Fruit fly (Drosophila melanogaster) whole organism, embryonic: ENCODE measurements around the gene SelT.
A peak's percentile ranks its signal among the peaks of the same experiment; 100 is the strongest.

ENCODE experiments used
- CG10147 ChIP-seq: fragments of 200-800 bp; sonication (Bioruptor generic); optimal IDR thresholded peaks from 2 replicates; lab custom pipeline; 2019; ENCODE audit warnings: missing biosample characterization, mild to moderate bottlenecking, missing genetic modification characterization, moderate library complexity
- CG10654 ChIP-seq: fragments of 200-800 bp; sonication (Bioruptor generic); optimal IDR thresholded peaks from 2 replicates; lab custom pipeline; 2016; ENCODE audit warnings: missing biosample characterization, missing genetic modification characterization
- CG12071 ChIP-seq: fragments of 200-800 bp; sonication (Bioruptor generic); optimal IDR thresholded peaks from 3 replicates; lab custom pipeline; 2018; ENCODE audit warnings: missing biosample characterization, mild to moderate bottlenecking, missing genetic modification characterization
- CG12104 ChIP-seq: fragments of 200-800 bp; sonication (Bioruptor generic); optimal IDR thresholded peaks from 3 replicates; lab custom pipeline; 2016; ENCODE audit warnings: missing biosample characterization, missing genetic modification characterization
- CG1233 ChIP-seq: fragments of 200-800 bp; sonication (Bioruptor generic); optimal IDR thresholded peaks from 4 replicates; lab custom pipeline; 2018; ENCODE audit warnings: missing biosample characterization, mild to moderate bottlenecking, missing genetic modification characterization
- CG14050 ChIP-seq: fragments of 200-800 bp; sonication (Bioruptor generic); IDR thresholded peaks from 3 replicates; pipeline ENCODE4 v1.3.6; 2022; ENCODE audit warnings: missing biosample characterization, missing genetic modification characterization
- CG1529 ChIP-seq: fragments of 200-800 bp; sonication (Bioruptor generic); optimal IDR thresholded peaks from 3 replicates; lab custom pipeline; 2018; ENCODE audit warnings: missing biosample characterization, missing genetic modification characterization
- CG1647 ChIP-seq: fragments of 200-800 bp; sonication (Bioruptor generic); optimal IDR thresholded peaks from 3 replicates; lab custom pipeline; 2016; ENCODE audit warnings: missing biosample characterization, missing genetic modification characterization
- CG17359 ChIP-seq: fragments of 200-800 bp; sonication (Bioruptor generic); optimal IDR thresholded peaks from 3 replicates; lab custom pipeline; 2018; ENCODE audit warnings: missing biosample characterization, mild to moderate bottlenecking, missing genetic modification characterization, moderate library complexity
- CG17361 ChIP-seq: fragments of 200-800 bp; sonication (Bioruptor generic); IDR thresholded peaks from 3 replicates; pipeline ENCODE4 v1.3.6; 2022; ENCODE audit warnings: missing biosample characterization, missing genetic modification characterization
- CG31388 ChIP-seq: fragments of 200-800 bp; sonication (Bioruptor generic); optimal IDR thresholded peaks from 2 replicates; lab custom pipeline; 2016; ENCODE audit warnings: missing biosample characterization, missing genetic modification characterization
- CG3281 ChIP-seq: fragments of 200-800 bp; sonication (Bioruptor generic); optimal IDR thresholded peaks from 3 replicates; lab custom pipeline; 2017; ENCODE audit warnings: missing biosample characterization, mild to moderate bottlenecking, missing genetic modification characterization
- CG3726 ChIP-seq: fragments of 200-800 bp; sonication (Bioruptor generic); IDR thresholded peaks from 3 replicates; pipeline ENCODE4, ENCODE4 v1.3.6; 2022; ENCODE audit warnings: missing biosample characterization, missing genetic modification characterization
- CG4820 ChIP-seq: fragments of 200-800 bp; sonication (Bioruptor generic); optimal IDR thresholded peaks from 3 replicates; lab custom pipeline; 2016; ENCODE audit warnings: missing biosample characterization, missing genetic modification characterization
- CG6813 ChIP-seq: fragments of 200-800 bp; sonication (Bioruptor generic); optimal IDR thresholded peaks from 2 replicates; lab custom pipeline; 2017; ENCODE audit warnings: missing biosample characterization, missing genetic modification characterization, mild to moderate bottlenecking, moderate library complexity, missing genetic modification reagents
- CG7271 ChIP-seq: fragments of 200-800 bp; sonication (Bioruptor generic); optimal IDR thresholded peaks from 2 replicates; lab custom pipeline; 2018; ENCODE audit warnings: missing biosample characterization, mild to moderate bottlenecking, missing genetic modification characterization, moderate library complexity
- CG7839 ChIP-seq: fragments of 200-800 bp; sonication (Bioruptor generic); optimal IDR thresholded peaks from 3 replicates; lab custom pipeline; 2018; ENCODE audit warnings: missing biosample characterization, mild to moderate bottlenecking, missing genetic modification characterization, moderate library complexity
- CG9437 ChIP-seq: fragments of 200-800 bp; sonication (Bioruptor generic); optimal IDR thresholded peaks from 2 replicates; lab custom pipeline; 2018; ENCODE audit warnings: missing biosample characterization, mild to moderate bottlenecking, missing genetic modification characterization
- Kr ChIP-seq: fragments of 200-800 bp; sonication (Bioruptor generic); optimal IDR thresholded peaks from 2 replicates; lab custom pipeline; 2017; ENCODE audit warnings: missing biosample characterization, mild to moderate bottlenecking, missing genetic modification characterization
- MESR4 ChIP-seq: fragments of 200-800 bp; sonication (Bioruptor generic); optimal IDR thresholded peaks from 2 replicates; lab custom pipeline; 2018; ENCODE audit warnings: missing biosample characterization, mild to moderate bottlenecking, missing genetic modification characterization, moderate library complexity
- Mrtf ChIP-seq: fragments of 200-800 bp; sonication (Bioruptor generic); IDR thresholded peaks from 3 replicates; pipeline ENCODE4 v1.3.6; 2022; ENCODE audit warnings: missing biosample characterization, missing genetic modification characterization
- NC2α ChIP-seq: fragments of 200-800 bp; sonication (Bioruptor generic); optimal IDR thresholded peaks from 2 replicates; lab custom pipeline; 2016; ENCODE audit warnings: missing biosample characterization, missing genetic modification characterization
- NK7.1 ChIP-seq: fragments of 200-800 bp; sonication (Bioruptor generic); optimal IDR thresholded peaks from 3 replicates; lab custom pipeline; 2016; ENCODE audit warnings: missing biosample characterization, missing genetic modification characterization
- Nf-YA ChIP-seq: fragments of 200-800 bp; sonication (Bioruptor generic); IDR thresholded peaks from 2 replicates; pipeline ENCODE4 v1.3.6; 2022; ENCODE audit warnings: missing biosample characterization, missing genetic modification characterization
- Rfx ChIP-seq: fragments of 200-800 bp; sonication (Bioruptor generic); IDR thresholded peaks from 2 replicates; pipeline ENCODE4 v1.3.6; 2022; ENCODE audit warnings: missing biosample characterization, missing genetic modification characterization
- Side ChIP-seq: fragments of 200-800 bp; sonication (Bioruptor generic); optimal IDR thresholded peaks from 2 replicates; lab custom pipeline; 2016; ENCODE audit warnings: missing biosample characterization, missing genetic modification characterization
- Ssrp ChIP-seq: fragments of 200-800 bp; sonication (Bioruptor generic); optimal IDR thresholded peaks from 2 replicates; lab custom pipeline; 2018; ENCODE audit warnings: missing biosample characterization, mild to moderate bottlenecking, missing genetic modification characterization, moderate library complexity
- Usf ChIP-seq: fragments of 200-800 bp; sonication (Bioruptor generic); optimal IDR thresholded peaks from 2 replicates; lab custom pipeline; 2017; ENCODE audit warnings: missing genotype, missing biosample characterization, missing genetic modification characterization
- bcd ChIP-seq: fragments of 200-800 bp; sonication (Bioruptor generic); optimal IDR thresholded peaks from 2 replicates; lab custom pipeline; 2017; ENCODE audit warnings: missing biosample characterization, mild to moderate bottlenecking, missing genetic modification characterization
- cad ChIP-seq: fragments of >200 bp; optimal IDR thresholded peaks from 2 replicates; lab custom pipeline; 2017; ENCODE audit warnings: missing biosample characterization, missing genetic modification characterization
- cas ChIP-seq: fragments of 200-800 bp; sonication (Bioruptor generic); IDR thresholded peaks from 2 replicates; pipeline ENCODE4 v1.3.6; 2022; ENCODE audit warnings: missing biosample characterization, missing genetic modification characterization
- crc ChIP-seq: fragments of 200-800 bp; sonication (Bioruptor generic); optimal IDR thresholded peaks from 2 replicates; lab custom pipeline; 2016; ENCODE audit warnings: missing biosample characterization, missing genetic modification characterization
- emc ChIP-seq: fragments of 200-800 bp; sonication (Bioruptor generic); optimal IDR thresholded peaks from 2 replicates; lab custom pipeline; 2016; ENCODE audit warnings: missing biosample characterization, missing genetic modification characterization
- fd102C ChIP-seq: fragments of 200-800 bp; sonication (Bioruptor generic); optimal IDR thresholded peaks from 2 replicates; lab custom pipeline; 2018; ENCODE audit warnings: missing biosample characterization, mild to moderate bottlenecking, missing genetic modification characterization, moderate library complexity
- fu2 ChIP-seq: fragments of 200-800 bp; sonication (Bioruptor generic); optimal IDR thresholded peaks from 2 replicates; lab custom pipeline; 2016; ENCODE audit warnings: missing biosample characterization, missing genetic modification characterization
- gt ChIP-seq: fragments of 200-800 bp; sonication (Bioruptor generic); IDR thresholded peaks from 2 replicates; pipeline ENCODE4 v1.3.6; 2022; ENCODE audit warnings: missing biosample characterization, missing genetic modification characterization
- insv ChIP-seq, 2 experiments: fragments of 200-800 bp; sonication (Bioruptor generic); optimal IDR thresholded peaks; 3 replicates each; lab custom pipeline; 2016 to 2018; ENCODE audit warnings: missing biosample characterization in 2 of 2, missing genetic modification characterization in 2 of 2
- kay ChIP-seq: fragments of 200-800 bp; sonication (Bioruptor generic); optimal IDR thresholded peaks from 2 replicates; lab custom pipeline; 2016; ENCODE audit warnings: missing biosample characterization, missing genetic modification characterization
- lmd ChIP-seq: fragments of 200-800 bp; sonication (Bioruptor generic); IDR thresholded peaks from 2 replicates; pipeline ENCODE4 v1.3.6; 2022; ENCODE audit warnings: missing biosample characterization, missing genetic modification characterization
- lola ChIP-seq, 3 experiments: fragments of >200 bp in 2 of 3; fragments of 200-800 bp in 1 of 3; sonication (Bioruptor generic) in 1 of 3; optimal IDR thresholded peaks; 2 replicates each; lab custom pipeline; 2017 to 2019; ENCODE audit warnings: missing biosample characterization in 3 of 3, missing genetic modification characterization in 3 of 3, mild to moderate bottlenecking in 1 of 3, moderate library complexity in 1 of 3
- nerfin-2 ChIP-seq: fragments of 200-800 bp; sonication (Bioruptor generic); IDR thresholded peaks from 2 replicates; pipeline ENCODE4 v1.3.6; 2022; ENCODE audit warnings: missing biosample characterization, missing genetic modification characterization; ENCODE audit not compliant: partially characterized antibody
- peb ChIP-seq: fragments of 200-800 bp; sonication (Bioruptor generic); IDR thresholded peaks from 2 replicates; pipeline ENCODE4 v1.3.6; 2022; ENCODE audit warnings: missing biosample characterization, missing genetic modification characterization
- pros ChIP-seq: fragments of 200-800 bp; sonication (Bioruptor generic); optimal IDR thresholded peaks from 3 replicates; lab custom pipeline; 2019; ENCODE audit warnings: missing biosample characterization, mild to moderate bottlenecking, missing genetic modification characterization, moderate library complexity
- run ChIP-seq: fragments of 200-800 bp; sonication (Bioruptor generic); optimal IDR thresholded peaks from 3 replicates; lab custom pipeline; 2018; ENCODE audit warnings: missing biosample characterization, mild to moderate bottlenecking, missing genetic modification characterization
- sc ChIP-seq, 3 experiments: fragments of >200 bp in 2 of 3; fragments of 200-800 bp in 1 of 3; sonication (Bioruptor generic) in 1 of 3; optimal IDR thresholded peaks; 2 replicates in 2 of 3; 3 replicates in 1 of 3; lab custom pipeline; 2017; ENCODE audit warnings: mild to moderate bottlenecking in 1 of 3, missing biosample characterization in 1 of 3, missing genetic modification characterization in 1 of 3, missing genetic modification reagents in 1 of 3
- sqz ChIP-seq: fragments of 200-800 bp; sonication (Bioruptor generic); optimal IDR thresholded peaks from 3 replicates; lab custom pipeline; 2018; ENCODE audit warnings: missing biosample characterization, mild to moderate bottlenecking, missing genetic modification characterization
- stc ChIP-seq: fragments of 200-800 bp; sonication (Bioruptor generic); IDR thresholded peaks from 2 replicates; pipeline ENCODE4 v1.3.6; 2022; ENCODE audit warnings: missing biosample characterization, missing genetic modification characterization
- tap ChIP-seq: fragments of 200-800 bp; optimal IDR thresholded peaks from 3 replicates; lab custom pipeline; 2019; ENCODE audit warnings: missing biosample characterization, mild to moderate bottlenecking, missing genetic modification characterization, moderate library complexity
- tin ChIP-seq: fragments of 200-800 bp; sonication (Bioruptor generic); optimal IDR thresholded peaks from 3 replicates; lab custom pipeline; 2016; ENCODE audit warnings: missing biosample characterization, missing genetic modification characterization
- unpg ChIP-seq: fragments of 200-800 bp; sonication (Bioruptor generic); optimal IDR thresholded peaks from 3 replicates; lab custom pipeline; 2018; ENCODE audit warnings: missing biosample characterization, mild to moderate bottlenecking, missing genetic modification characterization, moderate library complexity
- vfl ChIP-seq: fragments of 200-800 bp; sonication (Bioruptor generic); optimal IDR thresholded peaks from 2 replicates; lab custom pipeline; 2016; ENCODE audit warnings: missing biosample characterization, missing genetic modification characterization

The SelT gene

dm6 chr2L:5043043-5043442 lies 32.3 kb downstream of the SelT start, which contains the start of the genes CG33995, CG44000 and CG44001 (continued):
- TF ChIP-seq CG1233 (GFP tag; lab: Kevin White, UChicago): no peak
- peak; percentile 19 for TF ChIP-seq kay
- TF ChIP-seq CG7839 (tag; lab: Kevin White, UChicago): peak; percentile 39
- peak; percentile 16 for TF ChIP-seq CG1647 (GFP tag; lab: Kevin White, UChicago)
- TF ChIP-seq cad: no peak
- no peak for TF ChIP-seq CG12104
- peak; percentile 8 for TF ChIP-seq NC2α
- no peak for TF ChIP-seq stc (GFP tag; lab: Robert Waterston, UW)
- no peak for TF ChIP-seq lola (GFP tag; optimal IDR thresholded peaks at IDR 0.05; lab: Kevin White, UChicago)
- no peak for TF ChIP-seq CG3726 (GFP tag; lab: Robert Waterston, UW)
- TF ChIP-seq CG14050: no peak
- TF ChIP-seq CG17361 (GFP tag; lab: Robert Waterston, UW): 0 out of 3 replicates have a peak, but pooled peaks have one; percentile 16
- TF ChIP-seq CG10147 (GFP tag; lab: Kevin White, UChicago): no peak
- TF ChIP-seq Kr (GFP tag; lab: Kevin White, UChicago): no peak
- TF ChIP-seq CG1529 (GFP tag; lab: Kevin White, UChicago): no peak
- peak; percentile 43 for TF ChIP-seq fu2 (GFP tag; lab: Kevin White, UChicago)
- no peak for TF ChIP-seq run (tag; lab: Kevin White, UChicago)
- TF ChIP-seq Rfx (GFP tag; lab: Robert Waterston, UW): peak; percentile 72
- TF ChIP-seq Mrtf: no peak
- peak; percentile 46 for TF ChIP-seq unpg (GFP tag; lab: Kevin White, UChicago)
- 0 out of 2 replicates have a peak, but pooled peaks have one; percentile 27 for TF ChIP-seq cas (GFP tag; lab: Robert Waterston, UW)
- no peak for TF ChIP-seq Nf-YA (GFP tag; lab: Robert Waterston, UW)
- no peak for TF ChIP-seq Ssrp (tag; lab: Kevin White, UChicago)
- peak; percentile 27; the same call in 1 of the 2 replicates for TF ChIP-seq lmd
- TF ChIP-seq CG4820 (GFP tag; lab: Kevin White, UChicago): peak; percentile 16
- peak; percentile 24 for TF ChIP-seq CG9437 (GFP tag; lab: Kevin White, UChicago)
- no peak for TF ChIP-seq gt
- TF ChIP-seq tap: peak; percentile 5
- TF ChIP-seq vfl (GFP tag; lab: Kevin White, UChicago): peak; percentile 44
- TF ChIP-seq sqz: peak; percentile 23
- no peak for TF ChIP-seq sc (optimal IDR thresholded peaks at IDR 0.05; lab: Kevin White, UChicago)
- TF ChIP-seq sc (GFP tag; optimal IDR thresholded peaks at IDR 0.05; lab: Kevin White, UChicago): no peak
- no peak for TF ChIP-seq pros (GFP tag; lab: Kevin White, UChicago)
- no peak for TF ChIP-seq CG12071 (GFP tag; lab: Kevin White, UChicago)
- peak; percentile 45 for TF ChIP-seq CG10654 (GFP tag; lab: Kevin White, UChicago)
- TF ChIP-seq MESR4: peak; percentile 86
- TF ChIP-seq tin: peak; percentile 53
- TF ChIP-seq emc (GFP tag; lab: Kevin White, UChicago): peak; percentile 4
- TF ChIP-seq CG6813: no peak
- peak; percentile 69 for TF ChIP-seq CG3281 (GFP tag; lab: Kevin White, UChicago)
- TF ChIP-seq nerfin-2 (GFP tag; lab: Robert Waterston, UW): no peak
- no peak for TF ChIP-seq CG17359 (tag; lab: Kevin White, UChicago)
- no peak for TF ChIP-seq fd102C (GFP tag; lab: Kevin White, UChicago)
- TF ChIP-seq insv (GFP tag; optimal IDR thresholded peaks at IDR 0.05; lab: Kevin White, UChicago): peak in 1 of 2 experiments; percentile 8
- TF ChIP-seq CG31388 (GFP tag; lab: Kevin White, UChicago): no peak
- peak; percentile 45 for TF ChIP-seq bcd (GFP tag; lab: Kevin White, UChicago)
- peak; percentile 3 for TF ChIP-seq CG7271 (tag; lab: Kevin White, UChicago)
- no peak for TF ChIP-seq Usf (GFP tag; lab: Kevin White, UChicago)
- TF ChIP-seq Side (GFP tag; lab: Kevin White, UChicago): peak; percentile 58
- no peak for TF ChIP-seq peb (GFP tag; lab: Robert Waterston, UW)
- no peak for TF ChIP-seq crc
- no peak for TF ChIP-seq NK7.1 (GFP tag; lab: Kevin White, UChicago)
